Fruit fly (Drosophila melanogaster): ENCODE data around the gene Alp11.
A peak's percentile ranks its signal among the peaks of the same experiment; 100 is the strongest.

Alp11 gene

DNA sequence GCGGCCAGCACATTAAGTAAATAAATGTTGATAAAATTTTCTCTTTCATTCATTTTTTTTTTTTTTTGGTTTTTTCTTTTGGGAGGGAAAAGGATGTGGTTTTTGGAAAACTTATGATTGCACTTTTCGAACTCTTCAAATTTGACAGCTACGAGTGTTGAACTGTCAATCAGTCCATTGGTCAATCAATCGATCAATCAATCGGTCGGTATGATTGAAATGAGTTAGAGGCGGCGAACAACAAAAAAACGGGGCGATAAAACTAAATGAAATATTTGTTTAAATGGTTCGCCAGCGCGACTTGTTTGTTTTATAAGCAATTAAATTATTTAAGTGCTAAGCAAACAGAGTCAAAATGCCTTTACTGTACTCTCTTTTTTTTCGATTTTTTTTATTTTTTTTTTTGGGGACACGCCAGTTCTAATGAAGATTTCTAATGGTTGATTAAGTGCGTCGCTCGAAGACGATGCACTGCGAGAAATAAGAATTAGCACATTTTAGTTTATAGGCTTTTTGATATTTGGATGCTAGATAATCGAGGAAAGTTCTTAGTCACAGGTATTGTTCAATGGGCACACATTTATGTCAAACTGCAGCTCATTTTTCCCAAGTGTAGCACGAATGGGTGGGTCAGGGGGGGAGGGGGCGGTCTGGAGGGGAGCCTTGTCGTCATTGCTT is 31.6 kb downstream of the Alp11 start (continued):
- TF ChIP-seq zfh1 (GFP tag; IDR thresholded peaks at IDR 0.05) (peak; percentile 79), PHDP (tag; optimal IDR thresholded peaks at IDR 0.05) (peak; percentile 69), E2f2 (GFP tag; IDR thresholded peaks at IDR 0.05) (peak; percentile 42; the same call in 1 of the 2 replicates), Hr78 (GFP tag; optimal IDR thresholded peaks at IDR 0.05) (no peak), Trl (optimal IDR thresholded peaks at IDR 0.05) (no peak), Trl (GFP tag; optimal IDR thresholded peaks at IDR 0.05) (peak; percentile 74), repo (GFP tag; optimal IDR thresholded peaks at IDR 0.05) (peak; percentile 74), ash1 (GFP tag; optimal IDR thresholded peaks at IDR 0.05) (no peak), Gug (GFP tag; IDR thresholded peaks at IDR 0.05) (peak; percentile 83), sim (GFP tag; IDR thresholded peaks at IDR 0.05) (0 out of 2 replicates have a peak, but pooled peaks have one; percentile 37), Dek (tag; optimal IDR thresholded peaks at IDR 0.05) (peak; percentile 61), B-H1 (GFP tag; IDR thresholded peaks at IDR 0.05) (peak; percentile 55; the same call in 2 of the 3 replicates), klu (GFP tag; IDR thresholded peaks at IDR 0.05) (peak; percentile 52; the same call in 1 of the 2 replicates), luna (GFP tag; optimal IDR thresholded peaks at IDR 0.05) (no peak), MBD-R2 (GFP tag; IDR thresholded peaks at IDR 0.05) (peak; percentile 40; the same call in 1 of the 2 replicates), CG11560 (tag; IDR thresholded peaks at IDR 0.05) (peak; percentile 53; the same call in 2 of the 3 replicates), Oaz (GFP tag; IDR thresholded peaks at IDR 0.05) (peak; percentile 62), Aef1 (GFP tag; IDR thresholded peaks at IDR 0.05) (peak; percentile 78), sug (tag; optimal IDR thresholded peaks at IDR 0.05) (peak; percentile 87), inv (GFP tag; IDR thresholded peaks at IDR 0.05; ENCODE audit: partially characterized antibody) (no peak), Vsx1 (GFP tag; optimal IDR thresholded peaks at IDR 0.05) (peak; percentile 50), CG17568 (GFP tag; optimal IDR thresholded peaks at IDR 0.05) (peak; percentile 49), hth (optimal IDR thresholded peaks at IDR 0.05) (no peak), CG16863 (GFP tag; optimal IDR thresholded peaks at IDR 0.05) (peak; percentile 79), CG9215 (GFP tag; IDR thresholded peaks at IDR 0.05) (peak; percentile 63), CG15073 (GFP tag; optimal IDR thresholded peaks at IDR 0.05) (peak; percentile 41), CG12104 (GFP tag; optimal IDR thresholded peaks at IDR 0.05) (peak; percentile 64), CG15269 (tag; optimal IDR thresholded peaks at IDR 0.05) (peak; percentile 81), chm (GFP tag; IDR thresholded peaks at IDR 0.05) (peak; percentile 77), prd (optimal IDR thresholded peaks at IDR 0.05) (no peak), prd (GFP tag; IDR thresholded peaks at IDR 0.05) (peak; percentile 83), psq (GFP tag; optimal IDR thresholded peaks at IDR 0.05) (peak; percentile 42), CG5245 (GFP tag; optimal IDR thresholded peaks at IDR 0.05) (peak; percentile 90), mld (GFP tag; IDR thresholded peaks at IDR 0.05; ENCODE audit: partially characterized antibody) (no peak), insv (GFP tag; optimal IDR thresholded peaks at IDR 0.05) (no peak), Antp (GFP tag; optimal IDR thresholded peaks at IDR 0.05) (peak; percentile 77), da (GFP tag; optimal IDR thresholded peaks at IDR 0.05) (peak; percentile 51), run (tag; optimal IDR thresholded peaks at IDR 0.05) (peak; percentile 60), onecut (GFP tag; IDR thresholded peaks at IDR 0.05) (peak; percentile 76), dm (GFP tag; optimal IDR thresholded peaks at IDR 0.05) (peak; percentile 27), CG31365 (tag; optimal IDR thresholded peaks at IDR 0.05) (peak; percentile 52), danr (GFP tag; IDR thresholded peaks at IDR 0.05) (peak; percentile 61), nom (GFP tag; optimal IDR thresholded peaks at IDR 0.05) (no peak), C15 (GFP tag; IDR thresholded peaks at IDR 0.05) (no peak), usp (GFP tag; optimal IDR thresholded peaks at IDR 0.05) (no peak), CG1792 (GFP tag; optimal IDR thresholded peaks at IDR 0.05) (peak; percentile 66), CG11085 (GFP tag; IDR thresholded peaks at IDR 0.05) (0 out of 2 replicates have a peak, but pooled peaks have one; percentile 44), CG1832 (GFP tag; optimal IDR thresholded peaks at IDR 0.05) (no peak), lilli (GFP tag; optimal IDR thresholded peaks at IDR 0.05) (peak; percentile 70), TFAM (GFP tag; optimal IDR thresholded peaks at IDR 0.05) (peak; percentile 52), Abd-B (GFP tag; optimal IDR thresholded peaks at IDR 0.05) (peak; percentile 83)

Measured in whole organism, embryonic.